Worm (Caenorhabditis elegans) whole organism, young adult: ENCODE measurements around the gene C06E2.1.

Experiments
- B0035.1 ChIP-seq: sonication (generic microtip); optimal IDR thresholded peaks from 2 replicates; lab custom pipeline; 2016; ENCODE audit warnings: missing genetic modification characterization, mild to moderate bottlenecking, missing compliant biosample characterization, missing genotype, missing genetic modification reagents
- B0261.1 ChIP-seq: sonication (generic microtip); optimal IDR thresholded peaks from 2 replicates; lab custom pipeline; 2016; ENCODE audit warnings: mild to moderate bottlenecking, missing genetic modification characterization, moderate library complexity, missing compliant biosample characterization
- B0336.3 ChIP-seq: fragments of 200-800 bp; sonication (Bioruptor generic); IDR thresholded peaks from 2 replicates; pipeline ENCODE4 v1.3.6; 2022; ENCODE audit warnings: missing genetic modification characterization, missing compliant biosample characterization
- F10E7.11 ChIP-seq: sonication (generic microtip); optimal IDR thresholded peaks from 2 replicates; lab custom pipeline; 2017; ENCODE audit warnings: mild to moderate bottlenecking, missing genetic modification characterization, moderate library complexity, missing compliant biosample characterization
- F22D6.2 ChIP-seq: sonication (generic microtip); optimal IDR thresholded peaks from 2 replicates; lab custom pipeline; 2016; ENCODE audit warnings: mild to moderate bottlenecking, missing genetic modification characterization, missing compliant biosample characterization
- F57A8.1 ChIP-seq: fragments of 200-800 bp; sonication (Bioruptor generic); optimal IDR thresholded peaks from 2 replicates; lab custom pipeline; 2018; ENCODE audit warnings: mild to moderate bottlenecking, missing genetic modification characterization, moderate library complexity, missing compliant biosample characterization
- T07F8.4 ChIP-seq: sonication (generic microtip); optimal IDR thresholded peaks from 2 replicates; lab custom pipeline; 2016; ENCODE audit warnings: mild to moderate bottlenecking, missing genetic modification characterization, moderate library complexity, missing compliant biosample characterization
- Y53F4B.3 ChIP-seq: fragments of 200-800 bp; sonication (Bioruptor generic); IDR thresholded peaks from 2 replicates; pipeline ENCODE4 v1.3.6; 2022; ENCODE audit warnings: missing genetic modification reagents, missing genetic modification characterization, missing compliant biosample characterization
- ZK185.1 ChIP-seq: sonication (generic microtip); optimal IDR thresholded peaks from 2 replicates; lab custom pipeline; 2016; ENCODE audit warnings: mild to moderate bottlenecking, missing genetic modification characterization, missing compliant biosample characterization; ENCODE audit not compliant: poor library complexity, severe bottlenecking
- attf-5 ChIP-seq: fragments of 200-800 bp; sonication (Bioruptor generic); optimal IDR thresholded peaks from 2 replicates; lab custom pipeline; 2018; ENCODE audit warnings: mild to moderate bottlenecking, missing genetic modification characterization, missing compliant biosample characterization
- ceh-40 ChIP-seq: fragments of 200-800 bp; sonication (Bioruptor generic); IDR thresholded peaks from 2 replicates; pipeline ENCODE4 v1.3.6; 2022; ENCODE audit warnings: missing genetic modification characterization, missing compliant biosample characterization
- egrh-3 ChIP-seq: fragments of 200-800 bp; sonication (Bioruptor generic); IDR thresholded peaks from 2 replicates; pipeline ENCODE4 v1.3.6; 2022; ENCODE audit warnings: missing genetic modification reagents, missing genetic modification characterization, missing compliant biosample characterization
- ets-4 ChIP-seq: fragments of 200-800 bp; sonication (Bioruptor generic); optimal IDR thresholded peaks from 2 replicates; lab custom pipeline; 2018; ENCODE audit warnings: mild to moderate bottlenecking, missing genetic modification characterization, missing compliant biosample characterization
- fkh-3 ChIP-seq: sonication (generic microtip); optimal IDR thresholded peaks from 2 replicates; lab custom pipeline; 2016; ENCODE audit warnings: mild to moderate bottlenecking, missing genetic modification characterization, missing compliant biosample characterization
- hlh-12 ChIP-seq: sonication (generic microtip); optimal IDR thresholded peaks from 2 replicates; lab custom pipeline; 2016; ENCODE audit warnings: missing genetic modification characterization, missing compliant biosample characterization
- hmg-1.2 ChIP-seq: fragments of 200-800 bp; sonication (Bioruptor generic); IDR thresholded peaks from 2 replicates; pipeline ENCODE4 v1.3.6; 2022; ENCODE audit warnings: missing genetic modification reagents, missing genetic modification characterization, missing compliant biosample characterization
- lag-1 ChIP-seq: fragments of 200-800 bp; sonication (Bioruptor generic); IDR thresholded peaks from 2 replicates; pipeline ENCODE4 v1.3.6; 2022; ENCODE audit warnings: missing genetic modification reagents, missing genetic modification characterization, missing compliant biosample characterization
- lin-35 ChIP-seq, 3 experiments: fragments of 150-350 bp in 2 of 3; sonication (generic microtip) in 1 of 3; optimal IDR thresholded peaks; 2 replicates each; lab custom pipeline; 2014 to 2018; ENCODE audit warnings: missing biosample characterization in 3 of 3, missing genetic modification characterization in 3 of 3, missing genetic modification reagents in 3 of 3
- lin-54 ChIP-seq: fragments of 200-800 bp; sonication (Bioruptor generic); optimal IDR thresholded peaks from 2 replicates; lab custom pipeline; 2018; ENCODE audit warnings: mild to moderate bottlenecking, missing genetic modification characterization, missing compliant biosample characterization
- lsl-1 ChIP-seq: fragments of 200-800 bp; sonication (Bioruptor generic); optimal IDR thresholded peaks from 2 replicates; lab custom pipeline; 2018; ENCODE audit warnings: mild to moderate bottlenecking, missing genetic modification characterization, moderate library complexity, missing compliant biosample characterization
- nhr-80 ChIP-seq: sonication (generic microtip); optimal IDR thresholded peaks from 2 replicates; lab custom pipeline; 2016; ENCODE audit warnings: missing genetic modification characterization, missing compliant biosample characterization
- rpc-1 ChIP-seq, 2 experiments: fragments of 150-350 bp in 1 of 2; sonication (generic microtip) in 1 of 2; optimal IDR thresholded peaks; 2 replicates each; lab custom pipeline; 2014 to 2018; ENCODE audit warnings: missing biosample characterization in 1 of 2, missing genetic modification characterization in 1 of 2, missing genetic modification reagents in 1 of 2, missing genotype in 1 of 2
- sdz-38 ChIP-seq: sonication (generic microtip); optimal IDR thresholded peaks from 2 replicates; lab custom pipeline; 2016; ENCODE audit warnings: missing genotype, missing genetic modification characterization, missing compliant biosample characterization
- somi-1 ChIP-seq: fragments of 200-800 bp; sonication (Bioruptor generic); optimal IDR thresholded peaks from 2 replicates; lab custom pipeline; 2018; ENCODE audit warnings: mild to moderate bottlenecking, missing genetic modification characterization, missing compliant biosample characterization
- tbp1 ChIP-seq: fragments of 200-800 bp; sonication (Bioruptor generic); optimal IDR thresholded peaks from 2 replicates; lab custom pipeline; 2018; ENCODE audit warnings: mild to moderate bottlenecking, missing genetic modification characterization, missing compliant biosample characterization
- unc-130 ChIP-seq: sonication (generic microtip); optimal IDR thresholded peaks from 2 replicates; lab custom pipeline; 2016; ENCODE audit warnings: missing genetic modification reagents, missing genetic modification characterization, missing compliant biosample characterization
- xnd-1 ChIP-seq: sonication (generic microtip); optimal IDR thresholded peaks from 2 replicates; lab custom pipeline; 2016; ENCODE audit warnings: missing genotype, missing genetic modification reagents, missing genetic modification characterization, missing compliant biosample characterization
- zfh-2 ChIP-seq: fragments of 200-800 bp; sonication (Bioruptor generic); conservative IDR thresholded peaks from 2 replicates; pipeline ENCODE4 v1.3.6; 2022; ENCODE audit warnings: missing genetic modification reagents, missing genetic modification characterization, missing compliant biosample characterization

C06E2.1 gene

ce11 chrX:8835405-8835804, 39.2 kb downstream of the C06E2.1 start, which contains the start of gene sec-15 (continued):
- no peak for TF ChIP-seq unc-130 (GFP tag; lab: Kevin White, UChicago)
- TF ChIP-seq somi-1 (GFP tag; lab: Kevin White, UChicago): no peak
- no peak for TF ChIP-seq lin-54 (GFP tag; lab: Kevin White, UChicago)
- TF ChIP-seq T07F8.4 (tag; lab: Kevin White, UChicago): no peak
- no peak for TF ChIP-seq hlh-12 (tag; lab: Kevin White, UChicago)
- no peak for TF ChIP-seq egrh-3

ce11 chrX:8831162-8831561, 43.5 kb downstream of the C06E2.1 start, which contains the start of gene C28G1.6:
Gene C28G1.6 (minus strand): TSS chrX:8831262.
- TF ChIP-seq lsl-1 (GFP tag; lab: Kevin White, UChicago) (no peak), nhr-80 (peak; percentile 33), B0035.1 (no peak)

- TF ChIP-seq xnd-1 (tag; lab: Kevin White, UChicago): no peak
- peak; percentile 0 for TF ChIP-seq nhr-80
These were observed 46.3 kb downstream of the C06E2.1 start, which contains the start of gene rcs-1 for ce11 chrX:8828365-8828764. Gene rcs-1 (minus strand): TSS chrX:8828540.

ce11 chrX:8826013-8826412, 48.6 kb downstream of the C06E2.1 start:
- TF ChIP-seq tbp1 (peak; percentile 83), B0261.1 (peak; percentile 55), rpc-1 (optimal IDR thresholded peaks at IDR 0.05; lab: Kevin White, UChicago) (peak; percentile 38), rpc-1 (tag; optimal IDR thresholded peaks at IDR 0.05; lab: Kevin White, UChicago) (peak; percentile 69)

- TF ChIP-seq lin-35 (GFP tag; optimal IDR thresholded peaks at IDR 0.05; lab: Kevin White, UChicago) (no peak), tbp1 (no peak), F10E7.11 (no peak), F22D6.2 (no peak), B0336.3 (no peak), ets-4 (GFP tag; lab: Kevin White, UChicago) (peak; percentile 55), F57A8.1 (no peak), Y53F4B.3 (GFP tag; lab: Robert Waterston, UW) (no peak), sdz-38 (tag; lab: Kevin White, UChicago) (no peak), lag-1 (GFP tag; lab: Robert Waterston, UW) (no peak), fkh-3 (tag; lab: Kevin White, UChicago) (no peak), ceh-40 (no peak), nhr-80 (peak; percentile 79), ZK185.1 (no peak), attf-5 (no peak), hmg-1.2 (GFP tag; lab: Robert Waterston, UW) (no peak), zfh-2 (GFP tag; lab: Robert Waterston, UW) (no peak)
These were observed 50.2 kb downstream of the C06E2.1 start, which contains the start of gene ifd-1 for ce11 chrX:8824437-8824836. Gene ifd-1 (minus strand): TSS chrX:8824448.
